Worm (Caenorhabditis elegans) whole organism, L1 larva: Measurements from ENCODE around the gene tbc-18.

ENCODE experiments used
- C04F5.9 ChIP-seq: sonication (generic microtip); optimal IDR thresholded peaks from 2 replicates; lab custom pipeline; 2016; ENCODE audit warnings: missing genetic modification characterization, missing compliant biosample characterization
- F16B12.6 ChIP-seq: fragments of 150-350 bp; optimal IDR thresholded peaks from 2 replicates; lab custom pipeline; 2014; ENCODE audit warnings: missing biosample characterization, missing genetic modification characterization
- aly-2 ChIP-seq: fragments of 150-350 bp; optimal IDR thresholded peaks from 2 replicates; lab custom pipeline; 2014; ENCODE audit warnings: missing biosample characterization, missing genetic modification characterization
- ama-1 ChIP-seq: fragments of 150-350 bp; optimal IDR thresholded peaks from 2 replicates; lab custom pipeline; 2014
- blmp-1 ChIP-seq: fragments of 150-350 bp; optimal IDR thresholded peaks from 2 replicates; lab custom pipeline; 2014; ENCODE audit warnings: missing biosample characterization, missing genetic modification characterization
- ceh-88 ChIP-seq: fragments of 200-800 bp; sonication (Bioruptor generic); IDR thresholded peaks from 2 replicates; pipeline ENCODE4 v1.3.6; 2022; ENCODE audit warnings: missing genetic modification characterization, missing compliant biosample characterization
- ceh-90 ChIP-seq: sonication (generic microtip); optimal IDR thresholded peaks from 2 replicates; lab custom pipeline; 2016; ENCODE audit warnings: missing genetic modification characterization, missing compliant biosample characterization
- ces-1 ChIP-seq: fragments of 150-350 bp; optimal IDR thresholded peaks from 2 replicates; lab custom pipeline; 2014; ENCODE audit warnings: missing biosample characterization, missing genetic modification reagents, missing genetic modification characterization
- dpl-1 ChIP-seq, 3 experiments: fragments of 150-350 bp in 2 of 3; sonication (generic microtip) in 1 of 3; optimal IDR thresholded peaks; 2 replicates each; lab custom pipeline; 2014 to 2017; ENCODE audit warnings: missing biosample characterization in 3 of 3, missing genetic modification characterization in 3 of 3, missing genetic modification reagents in 3 of 3
- efl-1 ChIP-seq, 4 experiments: fragments of 150-350 bp; optimal IDR thresholded peaks in 3 of 4; peaks in 1 of 4; 1 replicate in 1 of 4; 2 replicates in 3 of 4; lab custom pipeline; 2014; ENCODE audit warnings: missing biosample characterization in 2 of 4, missing genetic modification characterization in 2 of 4, missing genetic modification reagents in 2 of 4
- elt-3 ChIP-seq, 6 experiments: fragments of 150-350 bp in 1 of 6; sonication (generic microtip); optimal IDR thresholded peaks; 2 replicates each; lab custom pipeline; 2017 to 2018; ENCODE audit warnings: missing biosample characterization in 6 of 6, missing genetic modification characterization in 6 of 6, inconsistent platforms in 1 of 6
- ets-5 ChIP-seq: fragments of 200-800 bp; sonication (Bioruptor generic); IDR thresholded peaks from 2 replicates; pipeline ENCODE4 v1.3.6; 2022; ENCODE audit warnings: missing genetic modification characterization, missing compliant biosample characterization
- fkh-10 ChIP-seq: sonication (generic microtip); optimal IDR thresholded peaks from 2 replicates; lab custom pipeline; 2017; ENCODE audit warnings: missing biosample characterization, missing genetic modification reagents, missing genetic modification characterization
- jun-1 ChIP-seq: fragments of 150-350 bp; optimal IDR thresholded peaks from 2 replicates; lab custom pipeline; 2014; ENCODE audit warnings: missing biosample characterization, missing genetic modification reagents, missing genetic modification characterization
- lin-14 ChIP-seq: fragments of 200-800 bp; sonication (Bioruptor generic); optimal IDR thresholded peaks from 2 replicates; lab custom pipeline; 2018; ENCODE audit warnings: mild to moderate bottlenecking, missing genetic modification characterization, moderate library complexity, missing compliant biosample characterization
- lin-35 ChIP-seq, 2 experiments: fragments of 150-350 bp; optimal IDR thresholded peaks; 2 replicates each; lab custom pipeline; 2014; ENCODE audit warnings: missing biosample characterization in 2 of 2, missing genetic modification characterization in 2 of 2, missing genetic modification reagents in 2 of 2
- lsy-2 ChIP-seq, 2 experiments: fragments of 150-350 bp; optimal IDR thresholded peaks; 2 replicates each; lab custom pipeline; 2014; ENCODE audit warnings: missing biosample characterization in 2 of 2, missing genetic modification characterization in 2 of 2
- mdl-1 ChIP-seq, 2 experiments: fragments of 150-350 bp; optimal IDR thresholded peaks; 2 replicates each; lab custom pipeline; 2014 to 2017; ENCODE audit warnings: missing biosample characterization in 2 of 2, missing genetic modification characterization in 2 of 2, inconsistent platforms in 1 of 2
- mef-2 ChIP-seq: fragments of 150-350 bp; optimal IDR thresholded peaks from 2 replicates; lab custom pipeline; 2014; ENCODE audit warnings: missing biosample characterization, missing genetic modification characterization
- mep-1 ChIP-seq: fragments of 150-350 bp; optimal IDR thresholded peaks from 2 replicates; lab custom pipeline; 2014; ENCODE audit warnings: missing biosample characterization, missing genetic modification characterization
- nhr-11 ChIP-seq: fragments of 150-350 bp; optimal IDR thresholded peaks from 2 replicates; lab custom pipeline; 2014; ENCODE audit warnings: missing biosample characterization, missing genetic modification characterization
- nhr-19 ChIP-seq: fragments of 200-800 bp; sonication (Bioruptor generic); conservative IDR thresholded peaks from 2 replicates; pipeline ENCODE4 v1.3.6; 2022; ENCODE audit warnings: missing genetic modification characterization, missing compliant biosample characterization
- nhr-20 ChIP-seq: sonication (generic microtip); optimal IDR thresholded peaks from 2 replicates; lab custom pipeline; 2016; ENCODE audit warnings: mild to moderate bottlenecking, missing genetic modification characterization, missing compliant biosample characterization
- nhr-237 ChIP-seq: fragments of 150-350 bp; optimal IDR thresholded peaks from 2 replicates; lab custom pipeline; 2014; ENCODE audit warnings: missing biosample characterization, missing genetic modification characterization
- nhr-47 ChIP-seq: sonication (generic microtip); optimal IDR thresholded peaks from 2 replicates; lab custom pipeline; 2016; ENCODE audit warnings: mild to moderate bottlenecking, missing genetic modification characterization, moderate library complexity, missing compliant biosample characterization
- nhr-71 ChIP-seq: sonication (generic microtip); optimal IDR thresholded peaks from 2 replicates; lab custom pipeline; 2016; ENCODE audit warnings: mild to moderate bottlenecking, missing genetic modification characterization, moderate library complexity, missing compliant biosample characterization
- nhr-85 ChIP-seq: sonication (generic microtip); peaks from one replicate; lab custom pipeline; 2016; ENCODE audit warnings: missing genetic modification characterization, inconsistent platforms, missing compliant biosample characterization
- pag-3 ChIP-seq: sonication (generic microtip); optimal IDR thresholded peaks from 2 replicates; lab custom pipeline; 2017; ENCODE audit warnings: missing genetic modification characterization, mild to moderate bottlenecking, missing compliant biosample characterization, antibody characterized with exemption, borderline replicate concordance; ENCODE audit not compliant: insufficient read depth
- rnt-1 ChIP-seq: sonication (generic microtip); optimal IDR thresholded peaks from 2 replicates; lab custom pipeline; 2016; ENCODE audit warnings: mild to moderate bottlenecking, missing genetic modification characterization, moderate library complexity, missing compliant biosample characterization
- skn-1 ChIP-seq: fragments of 150-350 bp; optimal IDR thresholded peaks from 2 replicates; lab custom pipeline; 2014; ENCODE audit warnings: missing biosample characterization, missing genetic modification characterization
- snu-23 ChIP-seq: sonication (generic microtip); optimal IDR thresholded peaks from 2 replicates; lab custom pipeline; 2016; ENCODE audit warnings: missing genetic modification characterization, missing compliant biosample characterization
- sup-37 ChIP-seq: fragments of 200-800 bp; sonication (Bioruptor generic); optimal IDR thresholded peaks from 2 replicates; lab custom pipeline; 2018; ENCODE audit warnings: mild to moderate bottlenecking, missing genetic modification characterization, missing compliant biosample characterization
- unc-86 ChIP-seq: sonication (generic microtip); optimal IDR thresholded peaks from 2 replicates; lab custom pipeline; 2016; ENCODE audit warnings: missing genetic modification characterization, missing compliant biosample characterization
- xbp-1 ChIP-seq: sonication (generic microtip); optimal IDR thresholded peaks from 2 replicates; lab custom pipeline; 2016; ENCODE audit warnings: missing genetic modification characterization, missing compliant biosample characterization
- zag-1 ChIP-seq: fragments of 150-350 bp; optimal IDR thresholded peaks from 2 replicates; lab custom pipeline; 2014; ENCODE audit warnings: missing biosample characterization, missing genetic modification characterization

Gene tbc-18

ce11 chrX:8371906-8372305 is 6.5 kb upstream of the tbc-18 start, which contains the start of gene nep-15:
nep-15 (plus strand) TSS chrX:8372206.
- TF ChIP-seq pag-3 (tag; lab: Kevin White, UChicago) (no peak), blmp-1 (tag; lab: Kevin White, UChicago) (no peak), sup-37 (no peak), C04F5.9 (no peak), dpl-1 (GFP tag; optimal IDR thresholded peaks at IDR 0.05; lab: Kevin White, UChicago) (no peak), ceh-90 (tag; lab: Kevin White, UChicago) (no peak), F16B12.6 (tag; lab: Kevin White, UChicago) (no peak), nhr-11 (tag; lab: Kevin White, UChicago) (no peak), ama-1 (lab: Kevin White, UChicago) (no peak), skn-1 (tag; lab: Kevin White, UChicago) (no peak), xbp-1 (tag; lab: Kevin White, UChicago) (no peak), lsy-2 (tag; optimal IDR thresholded peaks at IDR 0.05; lab: Kevin White, UChicago) (no peak), mdl-1 (tag; optimal IDR thresholded peaks at IDR 0.05; lab: Kevin White, UChicago) (no peak), rnt-1 (no peak), jun-1 (tag; lab: Kevin White, UChicago) (no peak), mef-2 (no peak)

- TF ChIP-seq efl-1 (optimal IDR thresholded peaks at IDR 0.05; lab: Kevin White, UChicago) (no peak), efl-1 (GFP tag; optimal IDR thresholded peaks at IDR 0.05 in 1 of 2; lab: Kevin White, UChicago) (peak in 1 of 2 experiments; percentile 87), nhr-47 (tag; lab: Kevin White, UChicago) (peak; percentile 7), lin-35 (GFP tag; optimal IDR thresholded peaks at IDR 0.05; lab: Kevin White, UChicago) (peak in 1 of 2 experiments; percentile 46), fkh-10 (GFP tag; lab: Kevin White, UChicago) (no peak), lin-14 (peak; percentile 1), nhr-19 (GFP tag; lab: Robert Waterston, UW) (peak; percentile 27; the same call in 1 of the 2 replicates), ets-5 (GFP tag; lab: Robert Waterston, UW) (no peak), aly-2 (no peak), nhr-20 (peak; percentile 22), unc-86 (tag; lab: Kevin White, UChicago) (no peak), rnt-1 (peak; percentile 29), ceh-88 (GFP tag; lab: Robert Waterston, UW) (0 out of 2 replicates have a peak, but pooled peaks have one; percentile 17), nhr-71 (tag; lab: Kevin White, UChicago) (peak; percentile 36), lsy-2 (tag; optimal IDR thresholded peaks at IDR 0.05; lab: Kevin White, UChicago) (no peak), elt-3 (tag; optimal IDR thresholded peaks at IDR 0.05; lab: Kevin White, UChicago) (no peak), snu-23 (peak; percentile 46)
Observed at ce11 chrX:8381651-8382050, 3.3 kb downstream of the tbc-18 start.

- peak; percentile 35 for TF ChIP-seq mep-1 (tag; lab: Kevin White, UChicago)
- peak; percentile 61 for TF ChIP-seq blmp-1 (tag; lab: Kevin White, UChicago)
- TF ChIP-seq efl-1 (optimal IDR thresholded peaks at IDR 0.05; lab: Kevin White, UChicago), result no peak
- TF ChIP-seq efl-1 (GFP tag; optimal IDR thresholded peaks at IDR 0.05 in 1 of 2; lab: Kevin White, UChicago), result peak in 1 of 2 experiments; percentile 44
- TF ChIP-seq zag-1, result no peak
- TF ChIP-seq snu-23, result peak; percentile 24
- peak; percentile 22 for TF ChIP-seq lin-14
- no peak for TF ChIP-seq ces-1 (GFP tag; lab: Kevin White, UChicago)
- TF ChIP-seq ceh-88 (GFP tag; lab: Robert Waterston, UW), result no peak
- TF ChIP-seq elt-3 (tag; optimal IDR thresholded peaks at IDR 0.05; lab: Kevin White, UChicago), result peak in 2 of 6 experiments; percentile 7 to 30
- no peak for TF ChIP-seq nhr-237
- TF ChIP-seq nhr-20, result peak; percentile 8
- TF ChIP-seq nhr-85 (tag; lab: Kevin White, UChicago), result peak; percentile 80
Observed at ce11 chrX:8384642-8385181, 6.4 kb downstream of the tbc-18 start, which contains the start of gene F41D9.2. F41D9.2 (minus strand) TSS chrX:8384945.
